Worm (Caenorhabditis elegans) whole organism, L4 larva: ENCODE data around the gene F21C10.18.

ENCODE experiments used
- F10B5.3 ChIP-seq: sonication (generic microtip); optimal IDR thresholded peaks from 2 replicates; lab custom pipeline; 2016; ENCODE audit warnings: mild to moderate bottlenecking, missing genetic modification characterization, missing compliant biosample characterization
- T26A8.4 ChIP-seq: fragments of 200-800 bp; sonication (Bioruptor generic); IDR thresholded peaks from 2 replicates; pipeline ENCODE4 v1.3.6; 2022; ENCODE audit warnings: missing genetic modification characterization, missing compliant biosample characterization
- Y48G9A.11 ChIP-seq: fragments of 200-800 bp; sonication (Bioruptor generic); IDR thresholded peaks from 2 replicates; pipeline ENCODE4 v1.3.6; 2022; ENCODE audit warnings: missing genetic modification reagents, missing genetic modification characterization, missing compliant biosample characterization
- aha-1 ChIP-seq: fragments of 150-350 bp; peaks from one replicate; lab custom pipeline; 2014; ENCODE audit warnings: missing biosample characterization, missing genetic modification characterization
- aly-2 ChIP-seq: sonication (generic microtip); optimal IDR thresholded peaks from 2 replicates; lab custom pipeline; 2018; ENCODE audit warnings: missing biosample characterization, missing genetic modification characterization
- ama-1 ChIP-seq: fragments of 150-350 bp; optimal IDR thresholded peaks from 2 replicates; lab custom pipeline; 2014; ENCODE audit warnings: inconsistent platforms, mixed read lengths
- ceh-20 ChIP-seq: fragments of 200-800 bp; sonication (Bioruptor generic); IDR thresholded peaks from 2 replicates; pipeline ENCODE4 v1.3.6; 2022; ENCODE audit warnings: missing genetic modification reagents, missing genetic modification characterization, missing compliant biosample characterization
- ceh-32 ChIP-seq: sonication (generic microtip); optimal IDR thresholded peaks from 2 replicates; lab custom pipeline; 2016; ENCODE audit warnings: mild to moderate bottlenecking, missing genetic modification characterization, missing compliant biosample characterization; ENCODE audit not compliant: poor library complexity
- cey-2 ChIP-seq: sonication (generic microtip); optimal IDR thresholded peaks from 3 replicates; lab custom pipeline; 2017; ENCODE audit warnings: missing genetic modification characterization, mild to moderate bottlenecking, missing compliant biosample characterization, antibody characterized with exemption, borderline replicate concordance; ENCODE audit not compliant: insufficient read depth
- daf-16 ChIP-seq, 3 experiments: sonication (generic microtip); optimal IDR thresholded peaks; 2 replicates each; lab custom pipeline; 2016 to 2017; ENCODE audit warnings: missing genetic modification characterization in 3 of 3, missing genetic modification reagents in 3 of 3, mild to moderate bottlenecking in 2 of 3, missing compliant biosample characterization in 2 of 3, missing biosample characterization in 1 of 3, moderate library complexity in 1 of 3
- dmd-6 ChIP-seq: fragments of 200-800 bp; sonication (Bioruptor generic); IDR thresholded peaks from 2 replicates; pipeline ENCODE4 v1.3.6; 2022; ENCODE audit warnings: missing genetic modification reagents, missing genetic modification characterization, missing compliant biosample characterization
- duxl-1 ChIP-seq: sonication (generic microtip); optimal IDR thresholded peaks from 2 replicates; lab custom pipeline; 2016; ENCODE audit warnings: mild to moderate bottlenecking, missing genetic modification characterization, moderate library complexity, missing compliant biosample characterization; ENCODE audit not compliant: poor library complexity
- dve-1 ChIP-seq: sonication (generic microtip); optimal IDR thresholded peaks from 2 replicates; lab custom pipeline; 2017; ENCODE audit warnings: antibody characterized with exemption, mild to moderate bottlenecking, missing genetic modification characterization, missing compliant biosample characterization; ENCODE audit not compliant: insufficient read depth
- egl-43 ChIP-seq: fragments of 200-800 bp; sonication (Bioruptor generic); IDR thresholded peaks from 2 replicates; pipeline ENCODE4 v1.3.6; 2022; ENCODE audit warnings: missing genetic modification reagents, missing genetic modification characterization, missing compliant biosample characterization
- fkh-10 ChIP-seq: fragments of 150-350 bp; optimal IDR thresholded peaks from 2 replicates; lab custom pipeline; 2014; ENCODE audit warnings: missing biosample characterization, missing genetic modification reagents, missing genetic modification characterization
- hif-1 ChIP-seq, 2 experiments: sonication (generic microtip); optimal IDR thresholded peaks; 2 replicates each; lab custom pipeline; 2016 to 2017; ENCODE audit warnings: missing compliant biosample characterization in 2 of 2, missing genetic modification characterization in 2 of 2, missing genetic modification reagents in 2 of 2, missing genotype in 2 of 2, mild to moderate bottlenecking in 1 of 2
- hlh-11 ChIP-seq: fragments of 200-800 bp; sonication (Bioruptor generic); optimal IDR thresholded peaks from 2 replicates; lab custom pipeline; 2018; ENCODE audit warnings: mild to moderate bottlenecking, missing genetic modification characterization, missing compliant biosample characterization
- hlh-30 ChIP-seq: sonication (generic microtip); optimal IDR thresholded peaks from 2 replicates; lab custom pipeline; 2017; ENCODE audit warnings: antibody characterized with exemption, mild to moderate bottlenecking, missing genetic modification characterization, missing compliant biosample characterization; ENCODE audit not compliant: insufficient read depth
- jun-1 ChIP-seq: fragments of 150-350 bp; optimal IDR thresholded peaks from 2 replicates; lab custom pipeline; 2014; ENCODE audit warnings: missing biosample characterization, missing genetic modification reagents, missing genetic modification characterization
- lim-7 ChIP-seq: fragments of 200-800 bp; sonication (Bioruptor generic); IDR thresholded peaks from 2 replicates; pipeline ENCODE4 v1.3.6; 2022; ENCODE audit warnings: missing genetic modification characterization, missing compliant biosample characterization
- lin-29 ChIP-seq: fragments of 200-800 bp; sonication (Bioruptor generic); IDR thresholded peaks from 2 replicates; pipeline ENCODE4 v1.3.6; 2022; ENCODE audit warnings: missing genetic modification reagents, missing genetic modification characterization, missing compliant biosample characterization
- mdt-29 ChIP-seq: fragments of 200-800 bp; sonication (Bioruptor generic); IDR thresholded peaks from 2 replicates; pipeline ENCODE4 v1.3.6; 2022; ENCODE audit warnings: missing genetic modification reagents, missing genetic modification characterization, missing compliant biosample characterization
- mep-1 ChIP-seq: fragments of 150-350 bp; sonication (generic microtip); optimal IDR thresholded peaks from 3 replicates; lab custom pipeline; 2014; ENCODE audit warnings: missing biosample characterization, missing genetic modification characterization
- mxl-2 ChIP-seq: fragments of 200-800 bp; sonication (Bioruptor generic); conservative IDR thresholded peaks from 2 replicates; pipeline ENCODE4 v1.3.6; 2022; ENCODE audit warnings: missing genetic modification reagents, missing genetic modification characterization, missing compliant biosample characterization
- mxl-3 ChIP-seq: fragments of 200-800 bp; sonication (Bioruptor generic); optimal IDR thresholded peaks from 2 replicates; lab custom pipeline; 2018; ENCODE audit warnings: mild to moderate bottlenecking, missing genetic modification characterization, missing compliant biosample characterization
- nhr-11 ChIP-seq: fragments of 150-350 bp; optimal IDR thresholded peaks from 2 replicates; lab custom pipeline; 2014; ENCODE audit warnings: missing biosample characterization, missing genetic modification characterization
- nhr-25 ChIP-seq: sonication (generic microtip); optimal IDR thresholded peaks from 2 replicates; lab custom pipeline; 2017; ENCODE audit warnings: missing genetic modification characterization, mild to moderate bottlenecking, missing compliant biosample characterization, antibody characterized with exemption, moderate library complexity, borderline replicate concordance; ENCODE audit not compliant: insufficient read depth
- nhr-48 ChIP-seq: sonication (generic microtip); optimal IDR thresholded peaks from 2 replicates; lab custom pipeline; 2016; ENCODE audit warnings: mild to moderate bottlenecking, missing genetic modification characterization, missing compliant biosample characterization
- nhr-77 ChIP-seq: fragments of 150-350 bp; optimal IDR thresholded peaks from 2 replicates; lab custom pipeline; 2014; ENCODE audit warnings: missing biosample characterization, missing genetic modification characterization
- pha-4 ChIP-seq, 2 experiments: fragments of 150-350 bp in 1 of 2; fragments of 200-800 bp in 1 of 2; sonication (Bioruptor generic) in 1 of 2; IDR thresholded peaks in 1 of 2; optimal IDR thresholded peaks in 1 of 2; 2 replicates each; pipeline versions ENCODE4 v1.3.6 to Lab custom; 2014 to 2022; ENCODE audit warnings: missing genetic modification characterization in 2 of 2, missing genetic modification reagents in 2 of 2, missing biosample characterization in 1 of 2, missing compliant biosample characterization in 1 of 2
- php-3 ChIP-seq: fragments of 200-800 bp; sonication (Bioruptor generic); IDR thresholded peaks from 2 replicates; pipeline ENCODE4 v1.3.6; 2022; ENCODE audit warnings: missing genetic modification reagents, missing genetic modification characterization, missing compliant biosample characterization
- set-16 ChIP-seq: fragments of 200-800 bp; sonication (Bioruptor generic); IDR thresholded peaks from 2 replicates; pipeline ENCODE4 v1.3.6; 2022; ENCODE audit warnings: missing genetic modification reagents, missing genetic modification characterization, missing compliant biosample characterization
- snpc-1.2 ChIP-seq: fragments of 200-800 bp; sonication (Bioruptor generic); IDR thresholded peaks from 2 replicates; pipeline ENCODE4 v1.3.6; 2022; ENCODE audit warnings: missing genetic modification reagents, missing genetic modification characterization, missing compliant biosample characterization
- unc-39 ChIP-seq: sonication (generic microtip); optimal IDR thresholded peaks from 2 replicates; lab custom pipeline; 2017; ENCODE audit warnings: missing biosample characterization, missing genetic modification characterization
- unc-62 ChIP-seq, 3 experiments: fragments of 150-350 bp in 1 of 3; sonication (generic microtip); optimal IDR thresholded peaks in 2 of 3; peaks in 1 of 3; 1 replicate in 1 of 3; 2 replicates in 2 of 3; lab custom pipeline; 2014 to 2017; ENCODE audit warnings: missing biosample characterization in 3 of 3, missing genetic modification characterization in 3 of 3, missing genetic modification reagents in 3 of 3, missing genotype in 1 of 3
- vab-7 ChIP-seq: fragments of 200-800 bp; sonication (Bioruptor generic); IDR thresholded peaks from 2 replicates; pipeline ENCODE4 v1.3.6; 2022; ENCODE audit warnings: missing genetic modification reagents, missing genetic modification characterization, missing compliant biosample characterization
- zip-11 ChIP-seq: fragments of 200-800 bp; sonication (Bioruptor generic); IDR thresholded peaks from 2 replicates; pipeline ENCODE4 v1.3.6; 2022; ENCODE audit warnings: missing genetic modification characterization, missing compliant biosample characterization
- zip-2 ChIP-seq: fragments of 150-350 bp; optimal IDR thresholded peaks from 2 replicates; lab custom pipeline; 2014; ENCODE audit warnings: missing biosample characterization, missing genetic modification characterization
- ztf-11 ChIP-seq: fragments of 150-350 bp; optimal IDR thresholded peaks from 2 replicates; lab custom pipeline; 2014; ENCODE audit warnings: missing biosample characterization, missing genetic modification characterization

F21C10.18 gene

DNA sequence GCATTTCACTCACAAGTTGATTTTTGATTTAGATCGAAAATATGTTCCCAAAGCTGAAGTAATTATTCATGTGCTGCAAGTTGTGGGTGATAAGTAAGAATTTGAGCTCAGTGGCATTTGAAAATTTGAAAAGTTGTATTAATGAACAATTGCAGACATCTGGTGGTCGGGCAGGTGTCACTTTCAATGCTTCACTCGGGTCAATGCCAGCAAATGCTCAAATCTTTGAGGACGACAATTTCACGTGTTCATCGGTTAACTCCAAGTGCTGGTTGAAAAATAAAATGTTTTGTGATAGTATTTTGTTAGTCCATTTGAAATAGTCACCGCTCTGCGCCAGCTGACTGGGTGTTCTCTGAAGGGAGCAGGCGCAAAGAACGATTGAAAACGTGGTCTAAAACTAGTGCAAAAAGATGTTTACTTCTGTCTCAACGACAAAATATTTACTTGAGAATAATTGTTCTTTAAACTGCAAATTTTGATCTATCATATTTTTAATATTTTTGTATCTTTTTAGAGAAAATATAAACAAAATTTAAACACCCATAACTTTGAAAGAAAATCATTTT lies 14.2 kb upstream of the F21C10.18 start (continued):
- TF ChIP-seq mdt-29 (GFP tag; lab: Robert Waterston, UW) (0 out of 2 replicates have a peak, but pooled peaks have one; percentile 53), T26A8.4 (GFP tag; lab: Robert Waterston, UW) (0 out of 2 replicates have a peak, but pooled peaks have one; percentile 27), mep-1 (tag; lab: Kevin White, UChicago) (peak; percentile 54), jun-1 (tag; lab: Kevin White, UChicago) (no peak), hlh-30 (tag; lab: Kevin White, UChicago) (peak; percentile 92), dmd-6 (GFP tag; lab: Robert Waterston, UW) (peak; percentile 79), nhr-48 (tag; lab: Kevin White, UChicago) (peak; percentile 58), ceh-32 (no peak), aha-1 (tag; lab: Kevin White, UChicago) (peak; percentile 19), pha-4 (GFP tag; IDR thresholded peaks at IDR 0.05; lab: Robert Waterston, UW) (no peak), pha-4 (tag; optimal IDR thresholded peaks at IDR 0.05; lab: Kevin White, UChicago) (peak; percentile 52), mxl-3 (peak; percentile 11), nhr-11 (peak; percentile 68), zip-11 (GFP tag; lab: Robert Waterston, UW) (no peak), mxl-2 (peak; percentile 54; the same call in 1 of the 2 replicates)

DNA sequence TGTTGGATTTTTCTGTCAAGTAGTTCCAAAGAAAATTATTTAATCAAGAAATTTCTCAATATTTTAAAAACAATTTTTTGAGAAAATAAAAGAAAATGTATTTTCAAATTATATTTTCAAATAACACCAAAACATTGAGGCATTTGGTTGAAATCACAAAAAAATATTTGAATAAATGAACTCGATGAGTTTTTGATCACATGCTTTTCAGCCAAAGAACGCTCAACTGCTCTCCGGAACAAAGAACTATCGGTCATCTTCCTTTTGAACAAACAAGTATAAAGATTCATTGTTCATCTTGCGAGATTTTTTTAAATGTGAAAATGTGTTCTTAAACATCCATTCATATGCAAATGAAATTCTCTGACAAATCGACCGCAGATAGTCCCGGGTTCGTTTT lies 13.3 kb upstream of the F21C10.18 start:
- TF ChIP-seq lin-29 (GFP tag; lab: Robert Waterston, UW), result no peak
- no peak for TF ChIP-seq daf-16 (GFP tag; optimal IDR thresholded peaks at IDR 0.05; lab: Kevin White, UChicago)
- TF ChIP-seq daf-16 (tag; optimal IDR thresholded peaks at IDR 0.05; lab: Kevin White, UChicago), result peak; percentile 50
- TF ChIP-seq snpc-1.2 (GFP tag; lab: Robert Waterston, UW), result no peak
- no peak for TF ChIP-seq cey-2 (tag; lab: Kevin White, UChicago)
- no peak for TF ChIP-seq unc-39 (tag; lab: Kevin White, UChicago)
- peak in 1 of 2 experiments; percentile 12 for TF ChIP-seq unc-62 (GFP tag; optimal IDR thresholded peaks at IDR 0.05 in 1 of 2; lab: Kevin White, UChicago)
- no peak for TF ChIP-seq unc-62 (tag; optimal IDR thresholded peaks at IDR 0.05; lab: Kevin White, UChicago)
- TF ChIP-seq mxl-2, result no peak
- TF ChIP-seq set-16 (GFP tag; lab: Robert Waterston, UW), result no peak
- peak; percentile 18 for TF ChIP-seq nhr-77
- TF ChIP-seq Y48G9A.11, result no peak
- no peak for TF ChIP-seq aly-2 (tag; lab: Kevin White, UChicago)
- TF ChIP-seq F10B5.3, result no peak
- TF ChIP-seq aha-1 (tag; lab: Kevin White, UChicago), result no peak
- TF ChIP-seq php-3 (GFP tag; lab: Robert Waterston, UW), result no peak
- no peak for TF ChIP-seq ama-1 (lab: Kevin White, UChicago)
- no peak for TF ChIP-seq ztf-11 (tag; lab: Kevin White, UChicago)
- no peak for TF ChIP-seq hlh-11
- TF ChIP-seq mdt-29 (GFP tag; lab: Robert Waterston, UW), result no peak
- peak; percentile 39 for TF ChIP-seq dve-1 (tag; lab: Kevin White, UChicago)
- TF ChIP-seq fkh-10 (GFP tag; lab: Kevin White, UChicago), result no peak
- no peak for TF ChIP-seq ceh-20 (GFP tag; lab: Robert Waterston, UW)
- no peak for TF ChIP-seq zip-2 (tag; lab: Kevin White, UChicago)
- no peak for TF ChIP-seq duxl-1 (tag; lab: Kevin White, UChicago)
- no peak for TF ChIP-seq vab-7 (GFP tag; lab: Robert Waterston, UW)
- TF ChIP-seq dmd-6 (GFP tag; lab: Robert Waterston, UW), result peak; percentile 15; the same call in 1 of the 2 replicates
- no peak for TF ChIP-seq egl-43 (GFP tag; lab: Robert Waterston, UW)
- no peak for TF ChIP-seq lim-7 (GFP tag; lab: Robert Waterston, UW)
- TF ChIP-seq hif-1 (tag; optimal IDR thresholded peaks at IDR 0.05; lab: Kevin White, UChicago), result no peak
- no peak for TF ChIP-seq nhr-25 (tag; lab: Kevin White, UChicago)
- TF ChIP-seq pha-4 (GFP tag; IDR thresholded peaks at IDR 0.05; lab: Robert Waterston, UW), result no peak
- TF ChIP-seq pha-4 (tag; optimal IDR thresholded peaks at IDR 0.05; lab: Kevin White, UChicago), result no peak
